Worm (Caenorhabditis elegans): Measurements from ENCODE around the gene C41H7.9.

DNA sequence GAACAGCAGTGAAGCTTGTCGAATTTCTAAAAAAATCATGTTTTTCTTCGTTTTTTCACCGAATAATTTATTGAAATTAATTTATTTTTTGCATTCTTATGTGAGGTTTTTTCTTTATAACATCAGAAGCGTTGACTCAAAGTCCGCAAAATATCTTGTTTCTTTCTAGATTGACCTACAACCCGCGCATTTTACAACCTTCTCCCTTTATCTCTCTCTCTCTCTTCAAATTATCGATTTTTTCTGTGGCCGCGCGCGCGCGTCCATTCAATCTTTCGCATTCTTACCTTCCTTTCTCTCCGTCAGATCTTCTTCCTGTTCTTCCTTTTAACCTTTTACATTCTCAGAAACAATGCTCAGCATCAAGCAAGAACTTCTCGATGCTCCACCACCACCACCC, 6.5 kb downstream of the C41H7.9 start, which contains the start of gene lido-12:
- TF ChIP-seq lin-39 (tag; optimal IDR thresholded peaks at IDR 0.05) (no peak), nhr-77 (tag; optimal IDR thresholded peaks at IDR 0.05) (no peak), nhr-11 (tag; optimal IDR thresholded peaks at IDR 0.05) (no peak), F49E8.2 (tag; optimal IDR thresholded peaks at IDR 0.05; ENCODE audit: borderline replicate concordance) (no peak), nhr-237 (tag; optimal IDR thresholded peaks at IDR 0.05) (no peak), hlh-11 (tag; optimal IDR thresholded peaks at IDR 0.05) (no peak)

Measured in whole organism, L4 larva.